Worm (Caenorhabditis elegans) whole organism, L3 larva: ENCODE data around the gene nhr-182.

Source experiments
- ama-1 ChIP-seq: fragments of 150-350 bp; optimal IDR thresholded peaks from 2 replicates; lab custom pipeline; 2018
- ceh-82 ChIP-seq: fragments of 150-350 bp; optimal IDR thresholded peaks from 2 replicates; lab custom pipeline; 2014; ENCODE audit warnings: missing biosample characterization, missing genetic modification characterization
- fkh-10 ChIP-seq: sonication (generic microtip); optimal IDR thresholded peaks from 2 replicates; lab custom pipeline; 2017; ENCODE audit warnings: missing biosample characterization, missing genetic modification reagents, missing genetic modification characterization
- nhr-23 ChIP-seq: fragments of 150-350 bp; optimal IDR thresholded peaks from 2 replicates; lab custom pipeline; 2014; ENCODE audit warnings: missing biosample characterization, missing genetic modification reagents, missing genetic modification characterization
- nhr-237 ChIP-seq: fragments of 150-350 bp; optimal IDR thresholded peaks from 2 replicates; lab custom pipeline; 2014; ENCODE audit warnings: missing biosample characterization, missing genetic modification characterization
- nhr-28 ChIP-seq: fragments of 150-350 bp; optimal IDR thresholded peaks from 2 replicates; lab custom pipeline; 2014; ENCODE audit warnings: missing biosample characterization, missing genetic modification characterization
- sea-2 ChIP-seq: fragments of 150-350 bp; sonication (generic microtip); optimal IDR thresholded peaks from 4 replicates; lab custom pipeline; 2014; ENCODE audit warnings: missing biosample characterization, missing genetic modification reagents, missing genetic modification characterization
- snpc-4 ChIP-seq: fragments of 150-350 bp; optimal IDR thresholded peaks from 2 replicates; lab custom pipeline; 2014; ENCODE audit warnings: missing biosample characterization, missing genetic modification characterization

- TF ChIP-seq ceh-82 (no peak), ama-1 (lab: Kevin White, UChicago) (no peak), fkh-10 (no peak), sea-2 (GFP tag; lab: Kevin White, UChicago) (no peak), snpc-4 (tag; lab: Kevin White, UChicago) (no peak), nhr-28 (tag; lab: Kevin White, UChicago) (no peak), nhr-23 (tag; lab: Kevin White, UChicago) (no peak), nhr-237 (tag; lab: Kevin White, UChicago) (no peak)
Observed at ce11 chrV:2303775-2304174, 44.0 kb upstream of the nhr-182 start, which contains the start of gene irld-15.
